Worm (Caenorhabditis elegans) whole organism, young adult: ENCODE measurements around the gene F55G1.6.

ENCODE experiments used
- C06A6.2 ChIP-seq: fragments of 200-800 bp; sonication (Bioruptor generic); conservative IDR thresholded peaks from 2 replicates; pipeline ENCODE4 v1.3.6; 2022; ENCODE audit warnings: missing genetic modification characterization, missing compliant biosample characterization
- ama-1 ChIP-seq, 3 experiments: fragments of 150-350 bp in 1 of 3; sonication (generic microtip) in 2 of 3; optimal IDR thresholded peaks; 2 replicates each; lab custom pipeline; 2014 to 2018; ENCODE audit warnings: missing biosample characterization in 2 of 3, missing genetic modification characterization in 2 of 3, missing genetic modification reagents in 2 of 3
- dpl-1 ChIP-seq: fragments of 150-350 bp; optimal IDR thresholded peaks from 2 replicates; lab custom pipeline; 2014; ENCODE audit warnings: missing biosample characterization, missing genetic modification reagents, missing genetic modification characterization
- hlh-12 ChIP-seq: sonication (generic microtip); optimal IDR thresholded peaks from 2 replicates; lab custom pipeline; 2016; ENCODE audit warnings: missing genetic modification characterization, missing compliant biosample characterization
- hmg-20 ChIP-seq: fragments of 200-800 bp; sonication (Bioruptor generic); IDR thresholded peaks from 2 replicates; pipeline ENCODE4 v1.3.6; 2022; ENCODE audit warnings: missing genetic modification reagents, missing genetic modification characterization, missing compliant biosample characterization
- snpc-4 ChIP-seq, 5 experiments: fragments of 150-350 bp in 1 of 5; sonication (generic microtip) in 4 of 5; optimal IDR thresholded peaks; 2 replicates each; lab custom pipeline; 2014 to 2018; ENCODE audit warnings: missing genetic modification characterization in 5 of 5, missing biosample characterization in 3 of 5, antibody characterized with exemption in 2 of 5, mild to moderate bottlenecking in 2 of 5, missing compliant biosample characterization in 2 of 5, missing genotype in 2 of 5, moderate library complexity in 2 of 5, missing genetic modification reagents in 1 of 5
- sptf-2 ChIP-seq: fragments of 200-800 bp; sonication (Bioruptor generic); optimal IDR thresholded peaks from 2 replicates; lab custom pipeline; 2018; ENCODE audit warnings: mild to moderate bottlenecking, missing genetic modification characterization, missing compliant biosample characterization
- unc-62 ChIP-seq: fragments of 150-350 bp; optimal IDR thresholded peaks from 2 replicates; lab custom pipeline; 2014; ENCODE audit warnings: missing biosample characterization, missing genetic modification reagents, missing genetic modification characterization

- TF ChIP-seq sptf-2 (GFP tag; lab: Kevin White, UChicago) (no peak), unc-62 (GFP tag; lab: Kevin White, UChicago) (no peak), C06A6.2 (GFP tag; lab: Robert Waterston, UW) (no peak), hlh-12 (no peak), dpl-1 (GFP tag; lab: Kevin White, UChicago) (no peak), hmg-20 (GFP tag; lab: Robert Waterston, UW) (no peak), snpc-4 (GFP tag; optimal IDR thresholded peaks at IDR 0.05; lab: Kevin White, UChicago) (no peak), snpc-4 (tag; optimal IDR thresholded peaks at IDR 0.05; lab: Kevin White, UChicago) (no peak), ama-1 (optimal IDR thresholded peaks at IDR 0.05; lab: Kevin White, UChicago) (no peak), ama-1 (GFP tag; optimal IDR thresholded peaks at IDR 0.05; lab: Kevin White, UChicago) (no peak)
These were observed 25.8 kb upstream of the F55G1.6 start, which contains the start of gene B0496.2 for ce11 chrIV:7447556-7447955.
